Worm (Caenorhabditis elegans) whole organism, L1 larva: ENCODE results near the gene bli-5.
A peak's percentile ranks its signal among the peaks of the same experiment; 100 is the strongest.

Experiments used
- C16A3.4 ChIP-seq: fragments of 150-350 bp; optimal IDR thresholded peaks from 2 replicates; lab custom pipeline; 2014; ENCODE audit warnings: missing biosample characterization, missing genetic modification characterization
- aly-2 ChIP-seq: fragments of 150-350 bp; optimal IDR thresholded peaks from 2 replicates; lab custom pipeline; 2014; ENCODE audit warnings: missing biosample characterization, missing genetic modification characterization
- blmp-1 ChIP-seq: fragments of 150-350 bp; optimal IDR thresholded peaks from 2 replicates; lab custom pipeline; 2014; ENCODE audit warnings: missing biosample characterization, missing genetic modification characterization
- ceh-63 ChIP-seq: fragments of 200-800 bp; sonication (Bioruptor generic); optimal IDR thresholded peaks from 2 replicates; lab custom pipeline; 2018; ENCODE audit warnings: mild to moderate bottlenecking, missing genetic modification characterization, missing compliant biosample characterization
- ceh-82 ChIP-seq, 3 experiments: fragments of 150-350 bp in 1 of 3; sonication (generic microtip) in 2 of 3; optimal IDR thresholded peaks; 2 replicates each; lab custom pipeline; 2014 to 2017; ENCODE audit warnings: missing biosample characterization in 3 of 3, missing genetic modification characterization in 3 of 3
- ceh-90 ChIP-seq: sonication (generic microtip); optimal IDR thresholded peaks from 2 replicates; lab custom pipeline; 2016; ENCODE audit warnings: missing genetic modification characterization, missing compliant biosample characterization
- dpl-1 ChIP-seq, 3 experiments: fragments of 150-350 bp in 2 of 3; sonication (generic microtip) in 1 of 3; optimal IDR thresholded peaks; 2 replicates each; lab custom pipeline; 2014 to 2017; ENCODE audit warnings: missing biosample characterization in 3 of 3, missing genetic modification characterization in 3 of 3, missing genetic modification reagents in 3 of 3
- dsc-1 ChIP-seq: sonication (generic microtip); optimal IDR thresholded peaks from 2 replicates; lab custom pipeline; 2016; ENCODE audit warnings: mild to moderate bottlenecking, missing genetic modification characterization, missing compliant biosample characterization
- efl-1 ChIP-seq, 4 experiments: fragments of 150-350 bp; optimal IDR thresholded peaks in 3 of 4; peaks in 1 of 4; 1 replicate in 1 of 4; 2 replicates in 3 of 4; lab custom pipeline; 2014; ENCODE audit warnings: missing biosample characterization in 2 of 4, missing genetic modification characterization in 2 of 4, missing genetic modification reagents in 2 of 4
- ets-5 ChIP-seq: fragments of 200-800 bp; sonication (Bioruptor generic); IDR thresholded peaks from 2 replicates; pipeline ENCODE4 v1.3.6; 2022; ENCODE audit warnings: missing genetic modification characterization, missing compliant biosample characterization
- fkh-4 ChIP-seq: sonication (generic microtip); optimal IDR thresholded peaks from 2 replicates; lab custom pipeline; 2016; ENCODE audit warnings: missing compliant biosample characterization, missing genetic modification characterization, borderline replicate concordance
- grh-1 ChIP-seq: fragments of 200-800 bp; sonication (Bioruptor generic); IDR thresholded peaks from 2 replicates; pipeline ENCODE4 v1.3.6; 2022; ENCODE audit warnings: missing genetic modification reagents, missing genetic modification characterization, missing compliant biosample characterization
- hlh-4 ChIP-seq: sonication (generic microtip); optimal IDR thresholded peaks from 2 replicates; lab custom pipeline; 2016; ENCODE audit warnings: mild to moderate bottlenecking, missing genetic modification characterization, missing compliant biosample characterization
- hpl-2 ChIP-seq: fragments of 150-350 bp; optimal IDR thresholded peaks from 2 replicates; lab custom pipeline; 2014; ENCODE audit warnings: missing biosample characterization, missing genetic modification reagents, missing genetic modification characterization
- jun-1 ChIP-seq: fragments of 150-350 bp; optimal IDR thresholded peaks from 2 replicates; lab custom pipeline; 2014; ENCODE audit warnings: missing biosample characterization, missing genetic modification reagents, missing genetic modification characterization
- lin-14 ChIP-seq: fragments of 200-800 bp; sonication (Bioruptor generic); optimal IDR thresholded peaks from 2 replicates; lab custom pipeline; 2018; ENCODE audit warnings: mild to moderate bottlenecking, missing genetic modification characterization, moderate library complexity, missing compliant biosample characterization
- lin-39 ChIP-seq: fragments of 150-350 bp; optimal IDR thresholded peaks from 2 replicates; lab custom pipeline; 2014; ENCODE audit warnings: missing biosample characterization, missing genetic modification reagents, missing genetic modification characterization
- lir-3 ChIP-seq: sonication (generic microtip); optimal IDR thresholded peaks from 2 replicates; lab custom pipeline; 2016; ENCODE audit warnings: mild to moderate bottlenecking, missing genetic modification characterization, moderate library complexity, missing compliant biosample characterization; ENCODE audit not compliant: poor library complexity
- mdl-1 ChIP-seq, 2 experiments: fragments of 150-350 bp; optimal IDR thresholded peaks; 2 replicates each; lab custom pipeline; 2014 to 2017; ENCODE audit warnings: missing biosample characterization in 2 of 2, missing genetic modification characterization in 2 of 2, inconsistent platforms in 1 of 2
- nhr-11 ChIP-seq: fragments of 150-350 bp; optimal IDR thresholded peaks from 2 replicates; lab custom pipeline; 2014; ENCODE audit warnings: missing biosample characterization, missing genetic modification characterization
- nhr-12 ChIP-seq: sonication (generic microtip); optimal IDR thresholded peaks from 2 replicates; lab custom pipeline; 2017; ENCODE audit warnings: missing biosample characterization, missing genetic modification characterization
- nhr-19 ChIP-seq: fragments of 200-800 bp; sonication (Bioruptor generic); conservative IDR thresholded peaks from 2 replicates; pipeline ENCODE4 v1.3.6; 2022; ENCODE audit warnings: missing genetic modification characterization, missing compliant biosample characterization
- nhr-20 ChIP-seq: sonication (generic microtip); optimal IDR thresholded peaks from 2 replicates; lab custom pipeline; 2016; ENCODE audit warnings: mild to moderate bottlenecking, missing genetic modification characterization, missing compliant biosample characterization
- nhr-237 ChIP-seq: fragments of 150-350 bp; optimal IDR thresholded peaks from 2 replicates; lab custom pipeline; 2014; ENCODE audit warnings: missing biosample characterization, missing genetic modification characterization
- nhr-47 ChIP-seq: sonication (generic microtip); optimal IDR thresholded peaks from 2 replicates; lab custom pipeline; 2016; ENCODE audit warnings: mild to moderate bottlenecking, missing genetic modification characterization, moderate library complexity, missing compliant biosample characterization
- nhr-76 ChIP-seq: sonication (generic microtip); optimal IDR thresholded peaks from 2 replicates; lab custom pipeline; 2017; ENCODE audit warnings: missing biosample characterization, missing genetic modification characterization
- nhr-77 ChIP-seq: fragments of 150-350 bp; optimal IDR thresholded peaks from 2 replicates; lab custom pipeline; 2014; ENCODE audit warnings: missing biosample characterization, missing genetic modification characterization
- nhr-85 ChIP-seq: sonication (generic microtip); peaks from one replicate; lab custom pipeline; 2016; ENCODE audit warnings: missing genetic modification characterization, inconsistent platforms, missing compliant biosample characterization
- nhr-90 ChIP-seq: sonication (generic microtip); optimal IDR thresholded peaks from 2 replicates; lab custom pipeline; 2016; ENCODE audit warnings: mild to moderate bottlenecking, missing genetic modification characterization, missing compliant biosample characterization; ENCODE audit not compliant: poor library complexity
- pax-3 ChIP-seq: fragments of 200-800 bp; sonication (Bioruptor generic); optimal IDR thresholded peaks from 2 replicates; lab custom pipeline; 2018; ENCODE audit warnings: mild to moderate bottlenecking, missing genetic modification characterization, moderate library complexity, missing compliant biosample characterization
- rnt-1 ChIP-seq: sonication (generic microtip); optimal IDR thresholded peaks from 2 replicates; lab custom pipeline; 2016; ENCODE audit warnings: mild to moderate bottlenecking, missing genetic modification characterization, moderate library complexity, missing compliant biosample characterization
- skn-1 ChIP-seq: fragments of 150-350 bp; optimal IDR thresholded peaks from 2 replicates; lab custom pipeline; 2014; ENCODE audit warnings: missing biosample characterization, missing genetic modification characterization
- snpc-4 ChIP-seq: fragments of 150-350 bp; optimal IDR thresholded peaks from 2 replicates; lab custom pipeline; 2014; ENCODE audit warnings: missing biosample characterization, missing genetic modification characterization
- sox-4 ChIP-seq: sonication (generic microtip); optimal IDR thresholded peaks from 2 replicates; lab custom pipeline; 2016; ENCODE audit warnings: missing genetic modification characterization, missing compliant biosample characterization
- sup-37 ChIP-seq: fragments of 200-800 bp; sonication (Bioruptor generic); optimal IDR thresholded peaks from 2 replicates; lab custom pipeline; 2018; ENCODE audit warnings: mild to moderate bottlenecking, missing genetic modification characterization, missing compliant biosample characterization
- swsn-7 ChIP-seq: sonication (generic microtip); optimal IDR thresholded peaks from 2 replicates; lab custom pipeline; 2016; ENCODE audit warnings: missing genetic modification characterization, missing compliant biosample characterization
- tbx-2 ChIP-seq: sonication (generic microtip); optimal IDR thresholded peaks from 2 replicates; lab custom pipeline; 2016; ENCODE audit warnings: missing genetic modification characterization, missing compliant biosample characterization
- tlp-1 ChIP-seq: fragments of 150-350 bp; optimal IDR thresholded peaks from 2 replicates; lab custom pipeline; 2014; ENCODE audit warnings: missing biosample characterization, missing genetic modification characterization
- unc-30 ChIP-seq: sonication (generic microtip); optimal IDR thresholded peaks from 2 replicates; lab custom pipeline; 2017; ENCODE audit warnings: missing biosample characterization, missing genetic modification characterization
- unc-98 ChIP-seq: fragments of 200-800 bp; sonication (Bioruptor generic); IDR thresholded peaks from 2 replicates; pipeline ENCODE4 v1.3.6; 2022; ENCODE audit warnings: missing genetic modification characterization, missing compliant biosample characterization
- vab-15 ChIP-seq: sonication (generic microtip); optimal IDR thresholded peaks from 2 replicates; lab custom pipeline; 2017; ENCODE audit warnings: missing genotype, mild to moderate bottlenecking, missing genetic modification characterization, missing compliant biosample characterization
- xbp-1 ChIP-seq: sonication (generic microtip); optimal IDR thresholded peaks from 2 replicates; lab custom pipeline; 2016; ENCODE audit warnings: missing genetic modification characterization, missing compliant biosample characterization
- zag-1 ChIP-seq: fragments of 150-350 bp; optimal IDR thresholded peaks from 2 replicates; lab custom pipeline; 2014; ENCODE audit warnings: missing biosample characterization, missing genetic modification characterization
- ztf-11 ChIP-seq, 2 experiments: sonication (generic microtip); optimal IDR thresholded peaks; 2 replicates each; lab custom pipeline; 2016 to 2017; ENCODE audit warnings: missing genetic modification characterization in 2 of 2, missing biosample characterization in 1 of 2, missing compliant biosample characterization in 1 of 2

bli-5 gene

DNA sequence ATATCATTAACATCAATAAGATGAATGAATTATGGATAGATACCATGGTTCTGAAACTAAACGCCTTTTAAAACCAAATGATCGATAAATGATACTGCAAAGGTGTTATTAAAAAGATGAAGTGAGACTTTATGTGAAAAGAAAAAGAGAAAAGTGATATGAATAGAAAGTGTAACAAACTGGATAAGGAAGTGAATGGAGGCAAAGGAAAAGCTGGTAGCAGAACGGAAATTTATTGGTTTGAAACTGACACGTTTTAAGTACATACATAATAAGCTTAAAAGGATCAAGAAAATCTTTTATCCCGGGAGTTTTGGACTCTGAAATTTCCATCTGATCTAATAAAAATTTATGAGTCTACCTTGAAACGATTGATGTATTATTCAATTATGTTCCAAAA lies at the start of gene bli-5:
Gene bli-5 (minus strand): TSS at position 101 of the 400 bp plus-strand sequence.
- no peak for TF ChIP-seq snpc-4 (tag; lab: Kevin White, UChicago)
- no peak for TF ChIP-seq vab-15 (tag; lab: Kevin White, UChicago)
- TF ChIP-seq nhr-76 (tag; lab: Kevin White, UChicago): no peak
- TF ChIP-seq, all 84 proteins: peak for 0

DNA sequence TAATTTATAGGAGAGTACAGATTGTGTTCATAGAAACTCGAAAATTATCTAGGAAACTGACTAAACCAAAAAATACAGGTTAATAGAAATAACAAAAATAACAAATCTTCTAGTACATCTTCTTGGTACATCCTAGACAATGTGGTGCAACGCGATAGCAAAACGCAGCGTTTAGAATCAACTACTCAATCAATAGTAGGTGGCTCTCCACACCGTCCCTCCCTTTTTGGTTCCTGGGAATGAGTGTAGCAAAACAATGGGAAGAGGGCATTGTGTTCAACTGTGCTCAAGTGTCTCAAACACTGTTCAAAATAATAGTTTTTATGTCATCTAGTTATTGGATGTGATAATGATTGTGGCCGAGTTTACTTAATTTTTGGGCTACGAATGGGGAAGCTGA lies 47.1 kb upstream of the bli-5 start, which contains the start of gene T27E9.6:
Gene T27E9.6 (minus strand): TSS at position 101 of the 400 bp plus-strand sequence.
- TF ChIP-seq dsc-1: no peak

ce11 chrIII:13474482-13474881 lies 44.9 kb upstream of the bli-5 start:
- no peak for TF ChIP-seq swsn-7 (tag; lab: Kevin White, UChicago)
- peak; percentile 34 for TF ChIP-seq rnt-1 (tag; lab: Kevin White, UChicago)
- no peak for TF ChIP-seq nhr-77 (tag; lab: Kevin White, UChicago)
- peak; percentile 2 to 38 for TF ChIP-seq efl-1 (optimal IDR thresholded peaks at IDR 0.05; lab: Kevin White, UChicago)
- TF ChIP-seq efl-1 (GFP tag; optimal IDR thresholded peaks at IDR 0.05 in 1 of 2; lab: Kevin White, UChicago): peak in 1 of 2 experiments; percentile 82
- TF ChIP-seq ceh-63 (GFP tag; lab: Kevin White, UChicago): peak; percentile 40
- peak; percentile 10 for TF ChIP-seq fkh-4
- TF ChIP-seq nhr-19: 0 out of 2 replicates have a peak, but pooled peaks have one; percentile 9
- TF ChIP-seq nhr-90 (tag; lab: Kevin White, UChicago): peak; percentile 42
- TF ChIP-seq lir-3 (tag; lab: Kevin White, UChicago): peak; percentile 66
- TF ChIP-seq zag-1: no peak
- TF ChIP-seq nhr-237: no peak
- no peak for TF ChIP-seq jun-1
- peak; percentile 36 for TF ChIP-seq ceh-90 (tag; lab: Kevin White, UChicago)
- TF ChIP-seq lin-14 (GFP tag; lab: Kevin White, UChicago): no peak
- TF ChIP-seq hlh-4 (tag; lab: Kevin White, UChicago): no peak
- TF ChIP-seq sox-4 (tag; lab: Kevin White, UChicago): peak; percentile 28
- no peak for TF ChIP-seq tbx-2 (tag; lab: Kevin White, UChicago)
- TF ChIP-seq nhr-85 (tag; lab: Kevin White, UChicago): peak; percentile 26
- TF ChIP-seq ztf-11 (tag; optimal IDR thresholded peaks at IDR 0.05; lab: Kevin White, UChicago): peak in 1 of 2 experiments; percentile 53
- TF ChIP-seq tlp-1: no peak
- no peak for TF ChIP-seq sup-37
- TF ChIP-seq xbp-1 (tag; lab: Kevin White, UChicago): no peak
- peak; percentile 58 for TF ChIP-seq unc-98 (GFP tag; lab: Robert Waterston, UW)

ce11 chrIII:13471504-13471903 lies 41.9 kb upstream of the bli-5 start, which contains the start of gene pssy-2:
Gene pssy-2 (plus strand): TSS chrIII:13471804.
- TF ChIP-seq nhr-19 (no peak), aly-2 (tag; lab: Kevin White, UChicago) (no peak), C16A3.4 (no peak), skn-1 (tag; lab: Kevin White, UChicago) (no peak), nhr-12 (tag; lab: Kevin White, UChicago) (no peak), hpl-2 (GFP tag; lab: Kevin White, UChicago) (no peak), ceh-82 (tag; optimal IDR thresholded peaks at IDR 0.05; lab: Kevin White, UChicago) (no peak)

DNA sequence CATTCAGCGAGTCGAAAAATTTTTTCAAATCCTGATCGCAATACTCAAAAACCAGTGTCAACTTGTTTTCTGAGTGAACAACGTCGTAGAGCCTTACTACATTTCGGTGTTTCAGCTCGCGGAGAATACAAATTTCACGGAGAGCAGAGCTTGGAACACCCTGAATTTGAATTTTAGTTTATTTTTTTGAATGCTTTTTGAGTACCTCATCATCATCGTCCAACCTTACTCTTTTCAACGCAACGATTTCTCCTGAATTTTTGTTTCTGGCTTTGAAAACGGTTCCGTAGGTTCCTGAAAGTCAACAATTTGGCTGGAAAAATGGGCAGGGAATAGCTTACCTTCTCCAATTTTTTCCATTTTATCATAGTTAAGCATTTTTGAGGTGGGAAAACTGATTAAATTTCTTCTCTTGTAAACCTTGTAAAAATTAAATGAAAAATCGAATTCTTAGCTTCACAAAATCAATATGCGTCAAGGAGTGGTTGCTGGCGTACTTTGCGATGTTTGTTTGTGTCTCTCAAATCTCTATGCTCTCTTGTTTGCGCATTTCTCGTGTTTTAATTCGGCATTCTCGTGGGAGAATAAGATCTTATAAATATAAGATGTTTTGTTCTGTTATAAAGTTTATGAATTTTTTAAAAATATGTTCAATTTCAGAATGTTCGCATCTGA lies 36.5 kb upstream of the bli-5 start, which contains the start of gene cdk-5:
Gene cdk-5 (minus strand): TSS at position 425 of the 675 bp plus-strand sequence.
- TF ChIP-seq nhr-20 (tag; lab: Kevin White, UChicago) (peak; percentile 95), ets-5 (GFP tag; lab: Robert Waterston, UW) (no peak), swsn-7 (tag; lab: Kevin White, UChicago) (peak; percentile 97), hpl-2 (GFP tag; lab: Kevin White, UChicago) (peak; percentile 83), sox-4 (tag; lab: Kevin White, UChicago) (peak; percentile 82), grh-1 (GFP tag; lab: Robert Waterston, UW) (peak; percentile 87), ceh-90 (tag; lab: Kevin White, UChicago) (peak; percentile 43), unc-30 (tag; lab: Kevin White, UChicago) (peak; percentile 84), mdl-1 (tag; optimal IDR thresholded peaks at IDR 0.05; lab: Kevin White, UChicago) (peak in 1 of 2 experiments; percentile 87), pax-3 (tag; lab: Kevin White, UChicago) (peak; percentile 83), nhr-11 (peak; percentile 76), blmp-1 (tag; lab: Kevin White, UChicago) (peak; percentile 91), nhr-47 (tag; lab: Kevin White, UChicago) (peak; percentile 98), dpl-1 (GFP tag; optimal IDR thresholded peaks at IDR 0.05; lab: Kevin White, UChicago) (peak; percentile 85 to 91 (median 90)), jun-1 (peak; percentile 86), nhr-19 (peak; percentile 95), lin-39 (tag; lab: Kevin White, UChicago) (peak; percentile 97), tlp-1 (no peak)
